Fruit fly (Drosophila melanogaster): ENCODE data around the gene Rnf11.

DNA sequence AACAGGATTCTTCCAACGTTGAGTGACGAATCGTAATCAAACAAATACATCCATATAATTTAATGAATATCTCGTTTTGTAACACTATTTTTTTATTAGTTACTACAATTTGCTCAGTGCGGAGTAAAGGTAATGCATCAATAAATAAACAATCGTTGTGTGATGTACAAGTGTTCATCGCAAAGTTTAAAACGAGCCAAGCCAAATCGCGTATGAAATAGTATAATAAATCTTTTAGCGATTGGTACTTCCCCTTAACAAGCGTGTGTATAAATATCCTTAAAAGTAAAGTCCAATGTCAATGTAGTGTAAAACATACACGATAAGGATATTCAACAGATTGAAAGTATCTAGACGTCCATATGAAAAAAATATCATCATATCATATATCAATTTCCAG is 599 bp downstream of the Rnf11 start:
- TF ChIP-seq salm (tag; optimal IDR thresholded peaks at IDR 0.05): no peak
- TF ChIP-seq CG13775 (GFP tag; optimal IDR thresholded peaks at IDR 0.05): no peak
- TF ChIP-seq CG15073 (GFP tag; optimal IDR thresholded peaks at IDR 0.05): no peak
- no peak for TF ChIP-seq Side (GFP tag; optimal IDR thresholded peaks at IDR 0.05)
- TF ChIP-seq ranshi (GFP tag; IDR thresholded peaks at IDR 0.05): no peak
- no peak for TF ChIP-seq Fer3 (tag; optimal IDR thresholded peaks at IDR 0.05)
- no peak for TF ChIP-seq NC2β (GFP tag; optimal IDR thresholded peaks at IDR 0.05)
- TF ChIP-seq Sox100B (GFP tag; optimal IDR thresholded peaks at IDR 0.05): no peak
- no peak for TF ChIP-seq pfk (GFP tag; optimal IDR thresholded peaks at IDR 0.05)
- TF ChIP-seq abd-A (tag; optimal IDR thresholded peaks at IDR 0.05): no peak
